Fruit fly (Drosophila melanogaster) whole organism, wandering third instar larva: Measurements from ENCODE around the gene Charon.

Experiments
- CG32264 ChIP-seq: fragments of 200-800 bp; sonication (Bioruptor generic); optimal IDR thresholded peaks from 2 replicates; lab custom pipeline; 2016; ENCODE audit warnings: missing biosample characterization, missing genetic modification characterization
- GATAd ChIP-seq: sonication (Bioruptor generic); optimal IDR thresholded peaks from 2 replicates; lab custom pipeline; 2016; ENCODE audit warnings: missing biosample characterization, missing genetic modification characterization
- Mio ChIP-seq: sonication (Bioruptor generic); optimal IDR thresholded peaks from 2 replicates; lab custom pipeline; 2016; ENCODE audit warnings: missing biosample characterization, missing genetic modification characterization
- OdsH ChIP-seq: fragments of 200-800 bp; sonication (Bioruptor generic); optimal IDR thresholded peaks from 2 replicates; lab custom pipeline; 2016; ENCODE audit warnings: missing biosample characterization, mild to moderate bottlenecking, missing genetic modification characterization
- Sp1 ChIP-seq: fragments of 200-800 bp; sonication (Bioruptor generic); optimal IDR thresholded peaks from 3 replicates; lab custom pipeline; 2019; ENCODE audit warnings: missing biosample characterization, mild to moderate bottlenecking, missing genetic modification characterization, moderate library complexity
- br ChIP-seq: fragments of 200-800 bp; sonication (Bioruptor generic); optimal IDR thresholded peaks from 2 replicates; lab custom pipeline; 2016; ENCODE audit warnings: missing biosample characterization, missing genetic modification characterization
- dmrt93B ChIP-seq: fragments of 200-800 bp; sonication (Bioruptor generic); optimal IDR thresholded peaks from 2 replicates; lab custom pipeline; 2018; ENCODE audit warnings: missing biosample characterization, mild to moderate bottlenecking, missing genetic modification characterization
- ey ChIP-seq: fragments of 200-800 bp; sonication (Bioruptor generic); optimal IDR thresholded peaks from 2 replicates; lab custom pipeline; 2016; ENCODE audit warnings: missing biosample characterization, missing genetic modification characterization
- lola ChIP-seq: fragments of >200 bp; optimal IDR thresholded peaks from 2 replicates; lab custom pipeline; 2017; ENCODE audit warnings: missing biosample characterization, missing genetic modification characterization
- psq ChIP-seq: fragments of 200-800 bp; sonication (Bioruptor generic); optimal IDR thresholded peaks from 3 replicates; lab custom pipeline; 2017; ENCODE audit warnings: missing biosample characterization, mild to moderate bottlenecking, missing genetic modification characterization, moderate library complexity
- rgr ChIP-seq: fragments of 200-800 bp; sonication (Bioruptor generic); optimal IDR thresholded peaks from 3 replicates; lab custom pipeline; 2016; ENCODE audit warnings: missing biosample characterization, mild to moderate bottlenecking, missing genetic modification characterization
- sage ChIP-seq: fragments of 200-800 bp; sonication (Bioruptor generic); optimal IDR thresholded peaks from 2 replicates; lab custom pipeline; 2016; ENCODE audit warnings: missing biosample characterization, mild to moderate bottlenecking, missing genetic modification characterization
- tai ChIP-seq: sonication (Bioruptor generic); optimal IDR thresholded peaks from 2 replicates; lab custom pipeline; 2016; ENCODE audit warnings: missing biosample characterization, missing genetic modification characterization

DNA sequence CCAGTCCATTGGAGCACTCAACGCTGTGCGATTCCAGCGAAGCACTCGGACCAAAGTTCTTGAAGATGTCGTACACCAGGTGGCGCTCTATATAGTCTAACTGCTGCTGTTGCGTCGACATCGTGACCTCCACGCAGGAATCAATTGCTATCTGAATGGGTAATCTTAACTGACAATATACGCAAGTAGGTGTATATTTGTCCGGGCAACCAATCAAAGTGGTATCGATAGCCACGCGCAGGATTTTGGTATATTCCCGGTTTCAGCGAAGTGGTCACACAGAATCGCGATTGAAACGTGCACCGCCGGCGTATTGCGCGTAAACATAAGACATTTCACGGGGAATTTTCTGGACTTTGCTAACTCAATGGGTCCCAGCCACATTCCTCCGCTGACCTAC lies 11.2 kb upstream of the Charon start, which contains the start of the genes CG5126 and Tgt:
- TF ChIP-seq OdsH = no peak
- no peak for TF ChIP-seq rgr (GFP tag; lab: Kevin White, UChicago)
- TF ChIP-seq dmrt93B = no peak
- no peak for TF ChIP-seq ey (GFP tag; lab: Kevin White, UChicago)
- TF ChIP-seq psq (GFP tag; lab: Kevin White, UChicago) = no peak
- TF ChIP-seq Mio (GFP tag; lab: Kevin White, UChicago) = no peak
- no peak for TF ChIP-seq Sp1 (GFP tag; lab: Kevin White, UChicago)
- TF ChIP-seq sage = no peak
- no peak for TF ChIP-seq lola (GFP tag; lab: Kevin White, UChicago)
- no peak for TF ChIP-seq tai
- TF ChIP-seq br = no peak
- no peak for TF ChIP-seq GATAd
- TF ChIP-seq CG32264 = no peak
